Fruit fly (Drosophila melanogaster): ENCODE measurements around the gene CG45603.

CG45603 gene

DNA sequence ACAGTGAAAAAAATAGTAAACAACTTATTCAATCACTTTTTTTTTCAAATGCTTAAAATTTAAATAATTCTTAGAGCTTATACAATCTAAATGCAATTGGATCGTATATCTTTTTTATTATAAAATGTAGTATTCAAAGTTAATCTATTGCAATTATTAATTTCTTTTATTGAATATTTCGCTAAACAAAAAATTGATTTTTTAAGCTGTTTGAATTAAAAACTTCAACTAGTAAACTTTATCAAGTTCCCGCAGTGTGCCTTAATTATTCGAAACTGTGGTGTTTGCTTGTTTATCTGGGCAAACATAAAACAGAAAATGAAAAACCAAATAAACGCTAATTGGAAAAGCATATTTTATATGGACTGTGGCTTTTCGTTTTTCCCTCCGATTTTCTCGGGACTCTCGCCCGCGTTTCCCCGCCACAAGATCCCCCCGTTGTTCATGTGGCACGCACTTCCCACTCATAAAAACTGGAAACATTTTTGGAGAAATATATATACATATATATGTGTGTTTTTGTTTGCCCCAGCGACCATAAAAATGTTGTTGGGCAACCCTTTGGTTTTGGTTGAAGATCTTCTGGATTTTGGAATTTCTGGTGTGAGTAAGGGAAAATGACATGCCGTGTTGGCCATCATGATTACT, 49.0 kb upstream of the CG45603 start (continued):
- TF ChIP-seq TFAM (GFP tag; optimal IDR thresholded peaks at IDR 0.05) (no peak), run (tag; optimal IDR thresholded peaks at IDR 0.05) (peak; percentile 51), CG34376 (GFP tag; optimal IDR thresholded peaks at IDR 0.05) (no peak), CG10267 (tag; optimal IDR thresholded peaks at IDR 0.05) (peak; percentile 65), CG9817 (tag; optimal IDR thresholded peaks at IDR 0.05) (no peak), trem (tag; optimal IDR thresholded peaks at IDR 0.05) (peak; percentile 44), fru (optimal IDR thresholded peaks at IDR 0.05) (no peak), twi (tag; optimal IDR thresholded peaks at IDR 0.05) (peak; percentile 44), CG17829 (tag; optimal IDR thresholded peaks at IDR 0.05) (peak; percentile 70), corto (GFP tag; optimal IDR thresholded peaks at IDR 0.05) (no peak), B-H2 (GFP tag; optimal IDR thresholded peaks at IDR 0.05) (no peak), Oaz (GFP tag; IDR thresholded peaks at IDR 0.05) (no peak), CG15514 (GFP tag; optimal IDR thresholded peaks at IDR 0.05) (no peak), ap (GFP tag; IDR thresholded peaks at IDR 0.05) (no peak), CG2712 (tag; optimal IDR thresholded peaks at IDR 0.05) (peak; percentile 83), CG17361 (GFP tag; IDR thresholded peaks at IDR 0.05) (peak; percentile 85), shn (GFP tag; optimal IDR thresholded peaks at IDR 0.05) (no peak), scrt (GFP tag; optimal IDR thresholded peaks at IDR 0.05) (no peak), CG2875 (GFP tag; optimal IDR thresholded peaks at IDR 0.05) (peak; percentile 49), CG11723 (GFP tag; optimal IDR thresholded peaks at IDR 0.05) (peak; percentile 5), CG1603 (tag; optimal IDR thresholded peaks at IDR 0.05) (peak; percentile 0), MBD-R2 (GFP tag; IDR thresholded peaks at IDR 0.05) (no peak), PHDP (tag; optimal IDR thresholded peaks at IDR 0.05) (peak; percentile 65), nerfin-2 (GFP tag; IDR thresholded peaks at IDR 0.05; ENCODE audit: partially characterized antibody) (no peak), CG7928 (GFP tag; optimal IDR thresholded peaks at IDR 0.05) (no peak), CG17912 (GFP tag; optimal IDR thresholded peaks at IDR 0.05) (no peak), Mad (GFP tag; optimal IDR thresholded peaks at IDR 0.05) (no peak), CG7372 (GFP tag; IDR thresholded peaks at IDR 0.05) (no peak), Xrp1 (GFP tag; IDR thresholded peaks at IDR 0.05) (peak; percentile 43), sens (GFP tag) (peak; percentile 82), CG15011 (GFP tag; optimal IDR thresholded peaks at IDR 0.05) (no peak), CG8089 (GFP tag; optimal IDR thresholded peaks at IDR 0.05) (no peak), psq (GFP tag; optimal IDR thresholded peaks at IDR 0.05) (no peak), Hr78 (GFP tag; optimal IDR thresholded peaks at IDR 0.05) (peak in 1 of 2 experiments; percentile 11), ato (GFP tag; IDR thresholded peaks at IDR 0.05; ENCODE audit: partially characterized antibody) (no peak), Fer3 (tag; optimal IDR thresholded peaks at IDR 0.05) (peak; percentile 24), unpg (GFP tag; optimal IDR thresholded peaks at IDR 0.05) (peak; percentile 56), CG1602 (GFP tag; optimal IDR thresholded peaks at IDR 0.05) (peak; percentile 18), Hr3 (GFP tag; optimal IDR thresholded peaks at IDR 0.05) (peak; percentile 8), Ptx1 (GFP tag; IDR thresholded peaks at IDR 0.05) (0 out of 2 replicates have a peak, but pooled peaks have one; percentile 32), ci (GFP tag; IDR thresholded peaks at IDR 0.05) (no peak), CG15269 (tag; optimal IDR thresholded peaks at IDR 0.05) (peak; percentile 45), trh (GFP tag; optimal IDR thresholded peaks at IDR 0.05) (no peak), ind (GFP tag; optimal IDR thresholded peaks at IDR 0.05) (no peak), CG5180 (GFP tag; optimal IDR thresholded peaks at IDR 0.05) (peak; percentile 7), CG18764 (GFP tag; optimal IDR thresholded peaks at IDR 0.05) (no peak), lmd (GFP tag; IDR thresholded peaks at IDR 0.05) (peak; percentile 36; the same call in 1 of the 2 replicates), CG32772 (GFP tag; IDR thresholded peaks at IDR 0.05) (0 out of 2 replicates have a peak, but pooled peaks have one; percentile 16), Aef1 (GFP tag; IDR thresholded peaks at IDR 0.05) (no peak), Elba2 (GFP tag; optimal IDR thresholded peaks at IDR 0.05) (no peak)
